Fruit fly (Drosophila melanogaster): ENCODE results near the gene Wdr82.

The Wdr82 gene

dm6 chr2L:8381508-8382036 is 7.3 kb downstream of the Wdr82 start, which contains the start of gene AlaRS (continued):
- TF ChIP-seq Trl (optimal IDR thresholded peaks at IDR 0.05) (no peak), Trl (GFP tag; optimal IDR thresholded peaks at IDR 0.05) (no peak), C15 (GFP tag; IDR thresholded peaks at IDR 0.05) (no peak), CG3847 (GFP tag; IDR thresholded peaks at IDR 0.05) (0 out of 2 replicates have a peak, but pooled peaks have one; percentile 9), CG33213 (GFP tag; optimal IDR thresholded peaks at IDR 0.05) (no peak), CG12071 (GFP tag; optimal IDR thresholded peaks at IDR 0.05) (no peak), dan (GFP tag; IDR thresholded peaks at IDR 0.05) (no peak), CG10431 (GFP tag; optimal IDR thresholded peaks at IDR 0.05) (no peak), Hand (GFP tag; optimal IDR thresholded peaks at IDR 0.05) (no peak), CG2116 (GFP tag; optimal IDR thresholded peaks at IDR 0.05) (peak; percentile 81), CoRest (tag; optimal IDR thresholded peaks at IDR 0.05) (peak; percentile 42), btn (GFP tag; optimal IDR thresholded peaks at IDR 0.05) (no peak), oc (tag; optimal IDR thresholded peaks at IDR 0.05) (no peak), CG5953 (GFP tag; IDR thresholded peaks at IDR 0.05) (no peak), hkb (optimal IDR thresholded peaks at IDR 0.05) (no peak), hkb (GFP tag; IDR thresholded peaks at IDR 0.05) (no peak; the same call in 1 of the 2 replicates), crc (GFP tag; optimal IDR thresholded peaks at IDR 0.05) (no peak), CG12299 (tag; optimal IDR thresholded peaks at IDR 0.05) (no peak), CG7786 (GFP tag; optimal IDR thresholded peaks at IDR 0.05) (no peak), CG10209 (GFP tag; optimal IDR thresholded peaks at IDR 0.05) (peak; percentile 31), Taf1 (GFP tag; IDR thresholded peaks at IDR 0.05) (no peak), nau (GFP tag; optimal IDR thresholded peaks at IDR 0.05) (no peak), dati (GFP tag; IDR thresholded peaks at IDR 0.05) (no peak), CG6813 (GFP tag; optimal IDR thresholded peaks at IDR 0.05) (peak; percentile 3), Ravus (GFP tag; IDR thresholded peaks at IDR 0.05) (no peak), CG11695 (GFP tag; IDR thresholded peaks at IDR 0.05) (no peak), CG14441 (GFP tag; IDR thresholded peaks at IDR 0.05) (no peak), knrl (GFP tag; IDR thresholded peaks at IDR 0.05; ENCODE audit: partially characterized antibody) (peak; percentile 59; the same call in 2 of the 3 replicates), Sox102F (GFP tag; optimal IDR thresholded peaks at IDR 0.05) (peak; percentile 31), CG15011 (GFP tag; optimal IDR thresholded peaks at IDR 0.05) (no peak), CG9797 (GFP tag; optimal IDR thresholded peaks at IDR 0.05) (no peak), CG12104 (GFP tag; optimal IDR thresholded peaks at IDR 0.05) (no peak), CG18619 (GFP tag; optimal IDR thresholded peaks at IDR 0.05) (no peak), ac (GFP tag; optimal IDR thresholded peaks at IDR 0.05) (no peak), CG4404 (GFP tag; IDR thresholded peaks at IDR 0.05) (no peak), PHDP (tag; optimal IDR thresholded peaks at IDR 0.05) (peak; percentile 47), CG8924 (tag; optimal IDR thresholded peaks at IDR 0.05) (peak; percentile 28), Ssrp (tag; optimal IDR thresholded peaks at IDR 0.05) (peak; percentile 4), CG2712 (tag; optimal IDR thresholded peaks at IDR 0.05) (peak; percentile 61), gcm (GFP tag; optimal IDR thresholded peaks at IDR 0.05) (peak; percentile 27), Xrp1 (GFP tag; IDR thresholded peaks at IDR 0.05) (peak; percentile 60; the same call in 1 of the 2 replicates), CG9727 (GFP tag; optimal IDR thresholded peaks at IDR 0.05) (peak; percentile 8), Kr (GFP tag; optimal IDR thresholded peaks at IDR 0.05) (no peak), Lpt (GFP tag; optimal IDR thresholded peaks at IDR 0.05) (no peak), CG31441 (GFP tag; IDR thresholded peaks at IDR 0.05) (peak; percentile 49; the same call in 1 of the 2 replicates), bcd (GFP tag; optimal IDR thresholded peaks at IDR 0.05) (peak; percentile 29), grn (GFP tag; optimal IDR thresholded peaks at IDR 0.05) (no peak), sob (GFP tag; IDR thresholded peaks at IDR 0.05) (no peak; the same call in 1 of the 2 replicates), CG7372 (GFP tag; IDR thresholded peaks at IDR 0.05) (no peak), CG11456 (GFP tag; IDR thresholded peaks at IDR 0.05) (no peak), nmo (GFP tag; optimal IDR thresholded peaks at IDR 0.05) (peak; percentile 41), Blimp-1 (GFP tag; optimal IDR thresholded peaks at IDR 0.05) (peak; percentile 54)

Measured in whole organism, embryonic.